Fruit fly (Drosophila melanogaster) whole organism, larva: ENCODE results near the gene Ada2a.

ENCODE experiments used
- noc ChIP-seq: fragments of 200-800 bp; sonication (Bioruptor generic); optimal IDR thresholded peaks from 3 replicates; lab custom pipeline; 2019; ENCODE audit warnings: missing biosample characterization, mild to moderate bottlenecking, missing genetic modification characterization, moderate library complexity

Ada2a gene

dm6 chr3R:18220211-18220749, 35.0 kb downstream of the Ada2a start, which contains the start of the genes CG7988 and CG7183:
TSS of gene CG7988 (plus strand) at chr3R:18220526.
TSS of gene CG7183 (minus strand) at chr3R:18220699.
- TF ChIP-seq noc (tag; lab: Kevin White, UChicago) = peak; percentile 92

DNA sequence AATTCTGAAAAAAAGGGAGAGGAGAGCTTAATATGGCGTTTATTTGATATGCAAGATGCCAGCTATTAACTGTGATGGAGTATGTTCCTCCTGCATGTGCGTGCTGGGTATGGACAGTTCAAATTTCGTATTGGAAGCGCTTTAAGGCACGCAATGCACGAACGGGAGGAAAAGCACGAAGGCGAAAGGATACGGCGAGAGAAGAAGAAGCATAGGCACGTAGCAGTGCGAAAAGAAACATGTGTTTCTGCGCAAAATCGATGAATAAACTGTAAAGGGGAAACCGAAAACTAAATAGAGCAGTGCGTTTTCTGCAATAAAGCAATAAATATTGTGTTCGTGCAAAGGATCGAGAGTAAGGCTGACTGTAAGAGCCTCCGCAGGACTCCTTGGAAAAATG, 39.4 kb downstream of the Ada2a start, which contains the start of gene CG14314:
TSS of gene CG14314 (plus strand) at position 243 of the 400 bp plus-strand sequence.
- TF ChIP-seq noc (tag; lab: Kevin White, UChicago) = no peak

DNA sequence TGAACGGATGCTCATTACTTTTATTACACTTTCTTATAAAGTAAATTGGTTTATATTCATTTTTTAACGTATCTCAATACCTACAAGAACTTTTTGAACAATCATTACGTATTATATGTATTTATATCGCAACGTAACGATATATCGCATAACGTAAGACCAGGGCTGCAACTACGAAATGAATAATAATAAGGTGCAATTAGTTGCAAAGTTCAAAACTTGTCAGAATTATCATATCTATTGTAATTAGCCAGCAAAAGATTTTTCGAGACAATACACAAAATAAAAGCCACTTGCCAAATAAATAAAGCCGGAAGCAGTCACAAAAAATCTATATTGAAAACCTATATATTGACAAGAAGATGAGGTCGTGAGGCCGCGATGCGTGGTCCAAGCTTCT, 40.0 kb downstream of the Ada2a start:
- TF ChIP-seq noc (tag; lab: Kevin White, UChicago) = no peak

dm6 chr3R:18208479-18208878, 46.8 kb downstream of the Ada2a start, which contains the start of gene CG44158:
TSS of gene CG44158 (plus strand) at chr3R:18208779.
- no peak for TF ChIP-seq noc (tag; lab: Kevin White, UChicago)
